Fruit fly (Drosophila melanogaster) whole organism, prepupa: ENCODE data around the gene CG1092.

Experiments
- Blimp-1 ChIP-seq: fragments of 200-800 bp; sonication (Bioruptor generic); optimal IDR thresholded peaks from 3 replicates; lab custom pipeline; 2017; ENCODE audit warnings: missing biosample characterization, missing genetic modification characterization, mild to moderate bottlenecking, moderate library complexity, missing genetic modification reagents
- CG10669 ChIP-seq: fragments of 200-800 bp; sonication (Bioruptor generic); optimal IDR thresholded peaks from 3 replicates; lab custom pipeline; 2018; ENCODE audit warnings: missing biosample characterization, mild to moderate bottlenecking, missing genetic modification characterization, moderate library complexity
- CG11762 ChIP-seq: fragments of 200-800 bp; sonication (Bioruptor generic); optimal IDR thresholded peaks from 3 replicates; lab custom pipeline; 2016; ENCODE audit warnings: missing biosample characterization, missing genetic modification characterization; ENCODE audit not compliant: insufficient read depth
- CG1621 ChIP-seq: fragments of 200-800 bp; sonication (Bioruptor generic); optimal IDR thresholded peaks from 3 replicates; lab custom pipeline; 2018; ENCODE audit warnings: missing biosample characterization, mild to moderate bottlenecking, missing genetic modification characterization
- CG16779 ChIP-seq: fragments of 200-800 bp; sonication (Bioruptor generic); optimal IDR thresholded peaks from 3 replicates; lab custom pipeline; 2017; ENCODE audit warnings: missing biosample characterization, mild to moderate bottlenecking, missing genetic modification characterization
- CG3032 ChIP-seq: fragments of 200-800 bp; optimal IDR thresholded peaks from 2 replicates; lab custom pipeline; 2019; ENCODE audit warnings: missing biosample characterization, mild to moderate bottlenecking, missing genetic modification characterization, moderate library complexity
- CG31627 ChIP-seq: fragments of 200-800 bp; sonication (Bioruptor generic); optimal IDR thresholded peaks from 3 replicates; lab custom pipeline; 2016; ENCODE audit warnings: missing biosample characterization, missing genetic modification characterization
- CG34406 ChIP-seq: fragments of 200-800 bp; sonication (Bioruptor generic); optimal IDR thresholded peaks from 3 replicates; lab custom pipeline; 2016; ENCODE audit warnings: missing biosample characterization, missing genetic modification characterization
- CG6276 ChIP-seq: fragments of 200-800 bp; sonication (Bioruptor generic); optimal IDR thresholded peaks from 2 replicates; lab custom pipeline; 2017; ENCODE audit warnings: missing biosample characterization, mild to moderate bottlenecking, missing genetic modification characterization
- CG6792 ChIP-seq: fragments of 200-800 bp; sonication (Bioruptor generic); optimal IDR thresholded peaks from 3 replicates; lab custom pipeline; 2016; ENCODE audit warnings: missing biosample characterization, missing genetic modification characterization
- CG7368 ChIP-seq: fragments of 200-800 bp; sonication (Bioruptor generic); optimal IDR thresholded peaks from 3 replicates; lab custom pipeline; 2016; ENCODE audit warnings: missing biosample characterization, missing genetic modification characterization
- CG8632 ChIP-seq: fragments of 200-800 bp; sonication (Bioruptor generic); optimal IDR thresholded peaks from 3 replicates; lab custom pipeline; 2016; ENCODE audit warnings: missing biosample characterization, missing genetic modification characterization
- Eip75B ChIP-seq: fragments of 200-800 bp; sonication (Bioruptor generic); optimal IDR thresholded peaks from 3 replicates; lab custom pipeline; 2016; ENCODE audit warnings: missing biosample characterization, missing genetic modification characterization
- Eip78C ChIP-seq: fragments of 200-800 bp; sonication (Bioruptor generic); peaks from one replicate; lab custom pipeline; 2016; ENCODE audit warnings: missing biosample characterization, missing genetic modification characterization
- Ets96B ChIP-seq: fragments of 200-800 bp; optimal IDR thresholded peaks from 2 replicates; lab custom pipeline; 2019; ENCODE audit warnings: missing biosample characterization, mild to moderate bottlenecking, missing genetic modification characterization, moderate library complexity
- Gug ChIP-seq: fragments of 200-800 bp; sonication (Bioruptor generic); IDR thresholded peaks from 2 replicates; pipeline ENCODE4 v1.3.6; 2022; ENCODE audit warnings: missing biosample characterization, missing genetic modification characterization
- Hr4 ChIP-seq: fragments of 200-800 bp; sonication (Bioruptor generic); optimal IDR thresholded peaks from 3 replicates; lab custom pipeline; 2016; ENCODE audit warnings: missing biosample characterization, missing genetic modification characterization
- Lpt ChIP-seq: fragments of 200-800 bp; sonication (Bioruptor generic); optimal IDR thresholded peaks from 3 replicates; lab custom pipeline; 2016; ENCODE audit warnings: missing biosample characterization, missing genetic modification characterization
- Smox ChIP-seq: fragments of 200-800 bp; sonication (Bioruptor generic); optimal IDR thresholded peaks from 3 replicates; lab custom pipeline; 2016; ENCODE audit warnings: missing biosample characterization, missing genetic modification characterization
- Sox14 ChIP-seq: fragments of 200-800 bp; sonication (Bioruptor generic); optimal IDR thresholded peaks from 3 replicates; lab custom pipeline; 2016; ENCODE audit warnings: missing biosample characterization, missing genetic modification characterization
- Sox15 ChIP-seq: fragments of 200-800 bp; sonication (Bioruptor generic); optimal IDR thresholded peaks from 3 replicates; lab custom pipeline; 2016; ENCODE audit warnings: missing biosample characterization, missing genetic modification characterization
- acj6 ChIP-seq: fragments of 200-800 bp; sonication (Bioruptor generic); optimal IDR thresholded peaks from 3 replicates; lab custom pipeline; 2016; ENCODE audit warnings: missing biosample characterization, missing genetic modification characterization
- cyc ChIP-seq: fragments of 200-800 bp; sonication (Bioruptor generic); optimal IDR thresholded peaks from 3 replicates; lab custom pipeline; 2016; ENCODE audit warnings: missing biosample characterization, missing genetic modification characterization
- dac ChIP-seq: fragments of 200-800 bp; sonication (Bioruptor generic); optimal IDR thresholded peaks from 2 replicates; lab custom pipeline; 2017; ENCODE audit warnings: missing biosample characterization, mild to moderate bottlenecking, missing genetic modification characterization
- dsx ChIP-seq: fragments of 200-800 bp; optimal IDR thresholded peaks from 3 replicates; lab custom pipeline; 2019; ENCODE audit warnings: missing biosample characterization, mild to moderate bottlenecking, missing genetic modification characterization, moderate library complexity; ENCODE audit not compliant: poor library complexity, severe bottlenecking
- fd59A ChIP-seq: fragments of 200-800 bp; sonication (Bioruptor generic); optimal IDR thresholded peaks from 2 replicates; lab custom pipeline; 2017; ENCODE audit warnings: missing biosample characterization, mild to moderate bottlenecking, missing genetic modification characterization, missing genetic modification reagents
- fd85E ChIP-seq: fragments of 200-800 bp; sonication (Bioruptor generic); optimal IDR thresholded peaks from 3 replicates; lab custom pipeline; 2016; ENCODE audit warnings: missing biosample characterization, missing genetic modification characterization
- fkh ChIP-seq: fragments of 200-800 bp; sonication (Bioruptor generic); optimal IDR thresholded peaks from 3 replicates; lab custom pipeline; 2017; ENCODE audit warnings: missing biosample characterization, mild to moderate bottlenecking, missing genetic modification characterization, moderate library complexity
- net ChIP-seq: fragments of 200-800 bp; sonication (Bioruptor generic); optimal IDR thresholded peaks from 3 replicates; lab custom pipeline; 2016; ENCODE audit warnings: missing biosample characterization, missing genetic modification characterization
- salr ChIP-seq, 2 experiments: fragments of 200-800 bp; sonication (Bioruptor generic); optimal IDR thresholded peaks; 3 replicates each; lab custom pipeline; 2016 to 2018; ENCODE audit warnings: missing biosample characterization in 2 of 2, missing genetic modification characterization in 2 of 2, mild to moderate bottlenecking in 1 of 2
- svp ChIP-seq: fragments of 200-800 bp; sonication (Bioruptor generic); peaks from one replicate; lab custom pipeline; 2016; ENCODE audit warnings: missing biosample characterization, missing genetic modification characterization
- topi ChIP-seq: fragments of 200-800 bp; sonication (Bioruptor generic); optimal IDR thresholded peaks from 3 replicates; lab custom pipeline; 2016; ENCODE audit warnings: missing biosample characterization, missing genetic modification characterization

CG1092 gene

dm6 chr3R:4243096-4243940, 23.3 kb upstream of the CG1092 start, which contains the start of gene CG34305 (continued):
- TF ChIP-seq Smox (GFP tag; lab: Kevin White, UChicago) (peak; percentile 39), CG8632 (GFP tag; lab: Kevin White, UChicago) (peak; percentile 13)

DNA sequence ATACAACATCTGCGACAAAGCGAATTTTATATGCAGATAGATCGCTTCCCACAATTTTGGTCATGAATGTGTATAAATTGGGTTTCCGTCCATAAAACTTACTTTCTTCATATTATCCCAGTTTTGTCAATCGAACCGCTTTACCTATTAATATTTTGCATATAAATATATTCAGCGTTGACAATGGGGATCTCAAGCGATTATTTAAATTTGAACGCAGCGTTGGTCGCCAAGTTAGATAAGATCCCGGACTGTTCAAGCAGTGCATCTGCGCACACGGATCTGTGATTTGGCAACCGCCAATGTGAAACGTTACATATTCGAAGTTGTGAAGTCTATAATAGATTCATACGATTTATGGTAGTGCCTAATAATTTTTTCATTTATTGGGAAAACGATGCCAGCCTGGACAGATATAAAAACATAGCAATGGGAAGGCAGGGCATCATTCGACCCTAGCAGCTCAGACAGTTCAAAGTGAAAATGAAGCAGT, 19.9 kb upstream of the CG1092 start, which contains the start of gene TwdlF:
TSS of gene TwdlF (plus strand) at position 443 of the 493 bp plus-strand sequence.
- TF ChIP-seq dac (no peak), fd59A (GFP tag; lab: Kevin White, UChicago) (no peak), CG6792 (GFP tag; lab: Kevin White, UChicago) (no peak), svp (no peak), topi (GFP tag; lab: Kevin White, UChicago) (no peak), CG10669 (GFP tag; lab: Kevin White, UChicago) (no peak), fkh (GFP tag; lab: Kevin White, UChicago) (no peak), Sox14 (GFP tag; lab: Kevin White, UChicago) (no peak), Ets96B (tag; lab: Kevin White, UChicago) (no peak), CG6276 (no peak), CG31627 (GFP tag; lab: Kevin White, UChicago) (no peak), net (GFP tag; lab: Kevin White, UChicago) (no peak), CG1621 (tag; lab: Kevin White, UChicago) (no peak), Lpt (GFP tag; lab: Kevin White, UChicago) (no peak), Sox15 (GFP tag; lab: Kevin White, UChicago) (no peak), acj6 (GFP tag; lab: Kevin White, UChicago) (no peak), CG7368 (GFP tag; lab: Kevin White, UChicago) (no peak), CG11762 (GFP tag; lab: Kevin White, UChicago) (no peak), Blimp-1 (no peak), CG16779 (tag; lab: Kevin White, UChicago) (no peak)

dm6 chr3R:4249947-4250346, 16.6 kb upstream of the CG1092 start:
- no peak for TF ChIP-seq Eip78C (GFP tag; lab: Kevin White, UChicago)
- TF ChIP-seq svp, result no peak
- TF ChIP-seq salr (GFP tag; optimal IDR thresholded peaks at IDR 0.05; lab: Kevin White, UChicago), result no peak

- TF ChIP-seq CG6792 (GFP tag; lab: Kevin White, UChicago), result no peak
- TF ChIP-seq fd85E (GFP tag; lab: Kevin White, UChicago), result no peak
- no peak for TF ChIP-seq dsx (GFP tag; lab: Kevin White, UChicago)
- TF ChIP-seq CG3032 (tag; lab: Kevin White, UChicago), result no peak
- no peak for TF ChIP-seq cyc (GFP tag; lab: Kevin White, UChicago)
- no peak for TF ChIP-seq Hr4 (GFP tag; lab: Kevin White, UChicago)
- TF ChIP-seq CG34406 (GFP tag; lab: Kevin White, UChicago), result no peak
- no peak for TF ChIP-seq Gug (GFP tag; lab: Robert Waterston, UW)
- no peak for TF ChIP-seq Eip75B
- TF ChIP-seq fd59A (GFP tag; lab: Kevin White, UChicago), result no peak
- no peak for TF ChIP-seq salr (GFP tag; optimal IDR thresholded peaks at IDR 0.05; lab: Kevin White, UChicago)
- no peak for TF ChIP-seq Lpt (GFP tag; lab: Kevin White, UChicago)
Observed at dm6 chr3R:4251241-4251640, 15.3 kb upstream of the CG1092 start, which contains the start of gene TwdlG. Gene TwdlG (minus strand): TSS chr3R:4251341.
